Worm (Caenorhabditis elegans) whole organism, L2 larva: ENCODE measurements around the gene ant-1.1.

Source experiments
- C34F6.9 ChIP-seq: fragments of 150-350 bp; optimal IDR thresholded peaks from 2 replicates; lab custom pipeline; 2014; ENCODE audit warnings: missing biosample characterization, missing genetic modification characterization
- ama-1 ChIP-seq: fragments of 150-350 bp; optimal IDR thresholded peaks from 2 replicates; lab custom pipeline; 2018; ENCODE audit warnings: inconsistent platforms
- egl-27 ChIP-seq: sonication (generic microtip); optimal IDR thresholded peaks from 3 replicates; lab custom pipeline; 2017; ENCODE audit warnings: missing biosample characterization, missing genetic modification reagents, missing genetic modification characterization
- unc-62 ChIP-seq: fragments of 150-350 bp; optimal IDR thresholded peaks from 2 replicates; lab custom pipeline; 2014; ENCODE audit warnings: missing biosample characterization, missing genetic modification reagents, missing genetic modification characterization
- ztf-11 ChIP-seq: sonication (generic microtip); optimal IDR thresholded peaks from 2 replicates; lab custom pipeline; 2017; ENCODE audit warnings: missing biosample characterization, missing genetic modification characterization

DNA sequence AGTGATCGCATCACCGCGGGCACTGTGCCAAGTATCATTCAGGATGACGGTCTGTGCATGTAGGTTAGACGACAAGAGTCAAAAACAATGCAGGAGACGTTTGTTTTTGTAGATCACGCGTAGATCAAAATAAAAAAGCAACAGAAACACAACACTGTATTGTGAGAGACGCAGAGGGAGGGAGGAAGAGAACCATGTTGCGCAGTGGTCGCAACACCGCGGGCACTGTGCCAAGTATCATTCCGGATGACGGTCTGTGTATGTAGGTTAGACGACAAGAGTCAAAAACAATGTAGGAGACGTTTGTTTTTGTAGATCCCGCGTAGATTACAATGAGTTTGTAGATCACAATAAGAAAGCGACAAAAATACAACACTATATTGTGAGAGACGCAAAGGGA is 44.0 kb upstream of the ant-1.1 start:
- no peak for TF ChIP-seq unc-62
- no peak for TF ChIP-seq C34F6.9
- no peak for TF ChIP-seq ztf-11 (tag; lab: Kevin White, UChicago)
- TF ChIP-seq egl-27 (tag; lab: Kevin White, UChicago), result no peak
- no peak for TF ChIP-seq ama-1 (lab: Kevin White, UChicago)
